Worm (Caenorhabditis elegans) whole organism, L1 larva: ENCODE results near the gene tbx-7.
A peak's percentile ranks its signal among the peaks of the same experiment; 100 is the strongest.

ENCODE experiments used
- C04F5.9 ChIP-seq: sonication (generic microtip); optimal IDR thresholded peaks from 2 replicates; lab custom pipeline; 2016; ENCODE audit warnings: missing genetic modification characterization, missing compliant biosample characterization
- C34B4.2 ChIP-seq: sonication (generic microtip); optimal IDR thresholded peaks from 2 replicates; lab custom pipeline; 2017; ENCODE audit warnings: mild to moderate bottlenecking, missing genetic modification characterization, missing compliant biosample characterization
- Y116A8C.19 ChIP-seq: sonication (generic microtip); optimal IDR thresholded peaks from 2 replicates; lab custom pipeline; 2016; ENCODE audit warnings: missing compliant biosample characterization, missing genetic modification characterization, borderline replicate concordance
- alr-1 ChIP-seq: fragments of 200-800 bp; sonication (Bioruptor generic); optimal IDR thresholded peaks from 2 replicates; lab custom pipeline; 2018; ENCODE audit warnings: borderline replicate concordance, mild to moderate bottlenecking, missing genetic modification characterization, missing compliant biosample characterization
- ama-1 ChIP-seq: fragments of 150-350 bp; optimal IDR thresholded peaks from 2 replicates; lab custom pipeline; 2014
- blmp-1 ChIP-seq: fragments of 150-350 bp; optimal IDR thresholded peaks from 2 replicates; lab custom pipeline; 2014; ENCODE audit warnings: missing biosample characterization, missing genetic modification characterization
- ceh-63 ChIP-seq: fragments of 200-800 bp; sonication (Bioruptor generic); optimal IDR thresholded peaks from 2 replicates; lab custom pipeline; 2018; ENCODE audit warnings: mild to moderate bottlenecking, missing genetic modification characterization, missing compliant biosample characterization
- ceh-88 ChIP-seq: fragments of 200-800 bp; sonication (Bioruptor generic); IDR thresholded peaks from 2 replicates; pipeline ENCODE4 v1.3.6; 2022; ENCODE audit warnings: missing genetic modification characterization, missing compliant biosample characterization
- ces-1 ChIP-seq: fragments of 150-350 bp; optimal IDR thresholded peaks from 2 replicates; lab custom pipeline; 2014; ENCODE audit warnings: missing biosample characterization, missing genetic modification reagents, missing genetic modification characterization
- dsc-1 ChIP-seq: sonication (generic microtip); optimal IDR thresholded peaks from 2 replicates; lab custom pipeline; 2016; ENCODE audit warnings: mild to moderate bottlenecking, missing genetic modification characterization, missing compliant biosample characterization
- efl-3 ChIP-seq: fragments of 200-800 bp; sonication (Bioruptor generic); optimal IDR thresholded peaks from 2 replicates; lab custom pipeline; 2018; ENCODE audit warnings: mild to moderate bottlenecking, missing genetic modification characterization, missing compliant biosample characterization
- elt-2 ChIP-seq: sonication (generic microtip); optimal IDR thresholded peaks from 2 replicates; lab custom pipeline; 2016; ENCODE audit warnings: missing genetic modification characterization, mild to moderate bottlenecking, inconsistent platforms, missing compliant biosample characterization, missing genetic modification reagents
- elt-3 ChIP-seq, 6 experiments: fragments of 150-350 bp in 1 of 6; sonication (generic microtip); optimal IDR thresholded peaks; 2 replicates each; lab custom pipeline; 2017 to 2018; ENCODE audit warnings: missing biosample characterization in 6 of 6, missing genetic modification characterization in 6 of 6, inconsistent platforms in 1 of 6
- ets-5 ChIP-seq: fragments of 200-800 bp; sonication (Bioruptor generic); IDR thresholded peaks from 2 replicates; pipeline ENCODE4 v1.3.6; 2022; ENCODE audit warnings: missing genetic modification characterization, missing compliant biosample characterization
- fkh-10 ChIP-seq: sonication (generic microtip); optimal IDR thresholded peaks from 2 replicates; lab custom pipeline; 2017; ENCODE audit warnings: missing biosample characterization, missing genetic modification reagents, missing genetic modification characterization
- fkh-4 ChIP-seq: sonication (generic microtip); optimal IDR thresholded peaks from 2 replicates; lab custom pipeline; 2016; ENCODE audit warnings: missing compliant biosample characterization, missing genetic modification characterization, borderline replicate concordance
- fkh-8 ChIP-seq: sonication (generic microtip); optimal IDR thresholded peaks from 2 replicates; lab custom pipeline; 2016; ENCODE audit warnings: mild to moderate bottlenecking, missing genetic modification characterization, missing compliant biosample characterization
- hlh-17 ChIP-seq: fragments of 200-800 bp; sonication (Bioruptor generic); optimal IDR thresholded peaks from 2 replicates; lab custom pipeline; 2018; ENCODE audit warnings: missing genetic modification characterization, mild to moderate bottlenecking, missing compliant biosample characterization, moderate library complexity, borderline replicate concordance
- jun-1 ChIP-seq: fragments of 150-350 bp; optimal IDR thresholded peaks from 2 replicates; lab custom pipeline; 2014; ENCODE audit warnings: missing biosample characterization, missing genetic modification reagents, missing genetic modification characterization
- lin-13 ChIP-seq: fragments of 150-350 bp; optimal IDR thresholded peaks from 2 replicates; lab custom pipeline; 2014; ENCODE audit warnings: missing biosample characterization, missing genetic modification reagents, missing genetic modification characterization
- lin-14 ChIP-seq: fragments of 200-800 bp; sonication (Bioruptor generic); optimal IDR thresholded peaks from 2 replicates; lab custom pipeline; 2018; ENCODE audit warnings: mild to moderate bottlenecking, missing genetic modification characterization, moderate library complexity, missing compliant biosample characterization
- lin-15B ChIP-seq: fragments of 150-350 bp; sonication (generic microtip); optimal IDR thresholded peaks from 3 replicates; lab custom pipeline; 2014; ENCODE audit warnings: missing biosample characterization, missing genetic modification characterization
- lin-35 ChIP-seq, 2 experiments: fragments of 150-350 bp; optimal IDR thresholded peaks; 2 replicates each; lab custom pipeline; 2014; ENCODE audit warnings: missing biosample characterization in 2 of 2, missing genetic modification characterization in 2 of 2, missing genetic modification reagents in 2 of 2
- lsy-2 ChIP-seq, 2 experiments: fragments of 150-350 bp; optimal IDR thresholded peaks; 2 replicates each; lab custom pipeline; 2014; ENCODE audit warnings: missing biosample characterization in 2 of 2, missing genetic modification characterization in 2 of 2
- mab-9 ChIP-seq: fragments of 200-800 bp; sonication (Bioruptor generic); IDR thresholded peaks from 2 replicates; pipeline ENCODE4 v1.3.6; 2022; ENCODE audit warnings: missing genetic modification reagents, missing genetic modification characterization, missing compliant biosample characterization
- mdl-1 ChIP-seq, 2 experiments: fragments of 150-350 bp; optimal IDR thresholded peaks; 2 replicates each; lab custom pipeline; 2014 to 2017; ENCODE audit warnings: missing biosample characterization in 2 of 2, missing genetic modification characterization in 2 of 2, inconsistent platforms in 1 of 2
- mef-2 ChIP-seq: fragments of 150-350 bp; optimal IDR thresholded peaks from 2 replicates; lab custom pipeline; 2014; ENCODE audit warnings: missing biosample characterization, missing genetic modification characterization
- mep-1 ChIP-seq: fragments of 150-350 bp; optimal IDR thresholded peaks from 2 replicates; lab custom pipeline; 2014; ENCODE audit warnings: missing biosample characterization, missing genetic modification characterization
- nhr-11 ChIP-seq: fragments of 150-350 bp; optimal IDR thresholded peaks from 2 replicates; lab custom pipeline; 2014; ENCODE audit warnings: missing biosample characterization, missing genetic modification characterization
- nhr-19 ChIP-seq: fragments of 200-800 bp; sonication (Bioruptor generic); conservative IDR thresholded peaks from 2 replicates; pipeline ENCODE4 v1.3.6; 2022; ENCODE audit warnings: missing genetic modification characterization, missing compliant biosample characterization
- nhr-237 ChIP-seq: fragments of 150-350 bp; optimal IDR thresholded peaks from 2 replicates; lab custom pipeline; 2014; ENCODE audit warnings: missing biosample characterization, missing genetic modification characterization
- nhr-28 ChIP-seq: fragments of 150-350 bp; optimal IDR thresholded peaks from 2 replicates; lab custom pipeline; 2014; ENCODE audit warnings: missing biosample characterization, missing genetic modification characterization
- nhr-71 ChIP-seq: sonication (generic microtip); optimal IDR thresholded peaks from 2 replicates; lab custom pipeline; 2016; ENCODE audit warnings: mild to moderate bottlenecking, missing genetic modification characterization, moderate library complexity, missing compliant biosample characterization
- nhr-76 ChIP-seq: sonication (generic microtip); optimal IDR thresholded peaks from 2 replicates; lab custom pipeline; 2017; ENCODE audit warnings: missing biosample characterization, missing genetic modification characterization
- nhr-77 ChIP-seq: fragments of 150-350 bp; optimal IDR thresholded peaks from 2 replicates; lab custom pipeline; 2014; ENCODE audit warnings: missing biosample characterization, missing genetic modification characterization
- nhr-84 ChIP-seq: sonication (generic microtip); optimal IDR thresholded peaks from 2 replicates; lab custom pipeline; 2017; ENCODE audit warnings: missing biosample characterization, missing genetic modification characterization
- nhr-85 ChIP-seq: sonication (generic microtip); peaks from one replicate; lab custom pipeline; 2016; ENCODE audit warnings: missing genetic modification characterization, inconsistent platforms, missing compliant biosample characterization
- pag-3 ChIP-seq: sonication (generic microtip); optimal IDR thresholded peaks from 2 replicates; lab custom pipeline; 2017; ENCODE audit warnings: missing genetic modification characterization, mild to moderate bottlenecking, missing compliant biosample characterization, antibody characterized with exemption, borderline replicate concordance; ENCODE audit not compliant: insufficient read depth
- pax-3 ChIP-seq: fragments of 200-800 bp; sonication (Bioruptor generic); optimal IDR thresholded peaks from 2 replicates; lab custom pipeline; 2018; ENCODE audit warnings: mild to moderate bottlenecking, missing genetic modification characterization, moderate library complexity, missing compliant biosample characterization
- skn-1 ChIP-seq: fragments of 150-350 bp; optimal IDR thresholded peaks from 2 replicates; lab custom pipeline; 2014; ENCODE audit warnings: missing biosample characterization, missing genetic modification characterization
- swsn-7 ChIP-seq: sonication (generic microtip); optimal IDR thresholded peaks from 2 replicates; lab custom pipeline; 2016; ENCODE audit warnings: missing genetic modification characterization, missing compliant biosample characterization
- tbx-2 ChIP-seq: sonication (generic microtip); optimal IDR thresholded peaks from 2 replicates; lab custom pipeline; 2016; ENCODE audit warnings: missing genetic modification characterization, missing compliant biosample characterization
- tlp-1 ChIP-seq: fragments of 150-350 bp; optimal IDR thresholded peaks from 2 replicates; lab custom pipeline; 2014; ENCODE audit warnings: missing biosample characterization, missing genetic modification characterization
- unc-130 ChIP-seq: fragments of 150-350 bp; optimal IDR thresholded peaks from 2 replicates; lab custom pipeline; 2017; ENCODE audit warnings: missing biosample characterization, missing genetic modification characterization, inconsistent platforms
- unc-30 ChIP-seq: sonication (generic microtip); optimal IDR thresholded peaks from 2 replicates; lab custom pipeline; 2017; ENCODE audit warnings: missing biosample characterization, missing genetic modification characterization
- unc-86 ChIP-seq: sonication (generic microtip); optimal IDR thresholded peaks from 2 replicates; lab custom pipeline; 2016; ENCODE audit warnings: missing genetic modification characterization, missing compliant biosample characterization
- unc-98 ChIP-seq: fragments of 200-800 bp; sonication (Bioruptor generic); IDR thresholded peaks from 2 replicates; pipeline ENCODE4 v1.3.6; 2022; ENCODE audit warnings: missing genetic modification characterization, missing compliant biosample characterization
- xbp-1 ChIP-seq: sonication (generic microtip); optimal IDR thresholded peaks from 2 replicates; lab custom pipeline; 2016; ENCODE audit warnings: missing genetic modification characterization, missing compliant biosample characterization
- zag-1 ChIP-seq: fragments of 150-350 bp; optimal IDR thresholded peaks from 2 replicates; lab custom pipeline; 2014; ENCODE audit warnings: missing biosample characterization, missing genetic modification characterization
- ztf-11 ChIP-seq, 2 experiments: sonication (generic microtip); optimal IDR thresholded peaks; 2 replicates each; lab custom pipeline; 2016 to 2017; ENCODE audit warnings: missing genetic modification characterization in 2 of 2, missing biosample characterization in 1 of 2, missing compliant biosample characterization in 1 of 2
- ztf-4 ChIP-seq: fragments of 150-350 bp; optimal IDR thresholded peaks from 2 replicates; lab custom pipeline; 2014; ENCODE audit warnings: missing biosample characterization, missing genetic modification characterization

Gene tbx-7

DNA sequence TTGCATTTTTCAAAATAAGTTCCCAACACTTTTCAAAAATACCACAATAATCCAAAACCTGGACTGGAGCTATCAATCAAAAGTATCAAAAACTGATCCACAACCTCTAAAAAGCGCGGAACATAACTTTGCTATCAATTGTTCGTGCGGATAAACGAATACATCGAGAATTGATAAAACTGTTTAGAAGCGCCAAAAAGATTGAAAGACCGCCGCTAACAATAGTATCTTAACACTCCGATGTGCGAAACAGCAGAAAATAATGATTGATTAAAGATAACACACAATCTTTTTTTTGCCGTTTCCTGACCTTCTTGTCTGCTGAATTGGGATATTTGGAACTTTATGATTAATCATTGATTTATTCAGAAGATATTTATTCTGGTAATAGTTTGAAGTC, at the start of gene tbx-7:
Gene tbx-7 (minus strand): TSS at position 101 of the 400 bp plus-strand sequence.
- TF ChIP-seq blmp-1 (tag; lab: Kevin White, UChicago) (no peak), efl-3 (GFP tag; lab: Kevin White, UChicago) (no peak), skn-1 (tag; lab: Kevin White, UChicago) (no peak), mdl-1 (tag; optimal IDR thresholded peaks at IDR 0.05; lab: Kevin White, UChicago) (no peak), xbp-1 (no peak), lin-14 (no peak), tlp-1 (tag; lab: Kevin White, UChicago) (no peak), mef-2 (no peak)

DNA sequence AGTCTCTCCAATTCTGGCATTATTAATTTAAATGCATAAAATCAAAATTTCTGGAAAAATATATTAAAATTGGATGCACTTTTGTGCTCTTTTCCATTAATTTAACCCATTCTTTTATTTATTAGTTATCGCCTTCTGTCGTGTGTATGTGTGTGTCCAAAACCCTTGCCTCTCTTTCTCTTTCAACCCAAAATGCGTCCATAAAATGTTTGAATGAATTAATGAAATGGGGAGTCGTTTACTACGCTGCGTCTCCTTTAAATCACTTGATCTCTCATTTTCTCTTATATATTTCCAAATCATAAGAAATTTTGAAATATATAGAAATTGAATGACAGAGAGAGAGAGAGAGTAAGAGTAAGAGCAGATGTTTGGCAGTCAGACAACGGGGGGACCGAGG, 49.6 kb upstream of the tbx-7 start:
- TF ChIP-seq lin-15B (tag; lab: Kevin White, UChicago): no peak
- TF ChIP-seq lin-14: peak; percentile 50
- TF ChIP-seq nhr-11 (tag; lab: Kevin White, UChicago): no peak
- no peak for TF ChIP-seq efl-3 (GFP tag; lab: Kevin White, UChicago)
- no peak for TF ChIP-seq jun-1
- no peak for TF ChIP-seq tlp-1 (tag; lab: Kevin White, UChicago)
- TF ChIP-seq unc-98 (GFP tag; lab: Robert Waterston, UW): no peak
- TF ChIP-seq mep-1 (tag; lab: Kevin White, UChicago): peak; percentile 44
- TF ChIP-seq ama-1 (lab: Kevin White, UChicago): no peak
- no peak for TF ChIP-seq ces-1
- peak; percentile 27 for TF ChIP-seq nhr-85 (tag; lab: Kevin White, UChicago)
- no peak for TF ChIP-seq pag-3 (tag; lab: Kevin White, UChicago)
- TF ChIP-seq ztf-11 (tag; optimal IDR thresholded peaks at IDR 0.05; lab: Kevin White, UChicago): no peak
- TF ChIP-seq lin-13: no peak
- no peak for TF ChIP-seq nhr-19 (GFP tag; lab: Robert Waterston, UW)
- TF ChIP-seq elt-3 (tag; optimal IDR thresholded peaks at IDR 0.05; lab: Kevin White, UChicago): no peak
- peak; percentile 12 for TF ChIP-seq dsc-1
- TF ChIP-seq blmp-1 (tag; lab: Kevin White, UChicago): peak; percentile 14
- no peak for TF ChIP-seq swsn-7 (tag; lab: Kevin White, UChicago)
- no peak for TF ChIP-seq C34B4.2 (tag; lab: Kevin White, UChicago)
- TF ChIP-seq skn-1 (tag; lab: Kevin White, UChicago): peak; percentile 44
- TF ChIP-seq zag-1: no peak
- peak in 1 of 2 experiments; percentile 14 for TF ChIP-seq lsy-2 (tag; optimal IDR thresholded peaks at IDR 0.05; lab: Kevin White, UChicago)
- no peak for TF ChIP-seq elt-2 (tag; lab: Kevin White, UChicago)
- TF ChIP-seq ztf-4 (tag; lab: Kevin White, UChicago): no peak
- no peak for TF ChIP-seq nhr-237 (tag; lab: Kevin White, UChicago)
- no peak for TF ChIP-seq fkh-10 (GFP tag; lab: Kevin White, UChicago)
- no peak for TF ChIP-seq alr-1 (tag; lab: Kevin White, UChicago)
- no peak for TF ChIP-seq ceh-88 (GFP tag; lab: Robert Waterston, UW)
- TF ChIP-seq tbx-2 (tag; lab: Kevin White, UChicago): no peak
- no peak for TF ChIP-seq ceh-63 (GFP tag; lab: Kevin White, UChicago)
- peak; percentile 12 for TF ChIP-seq unc-86 (tag; lab: Kevin White, UChicago)
- no peak for TF ChIP-seq hlh-17
- TF ChIP-seq nhr-71 (tag; lab: Kevin White, UChicago): peak; percentile 19
- TF ChIP-seq pax-3 (tag; lab: Kevin White, UChicago): no peak
- no peak for TF ChIP-seq fkh-4 (tag; lab: Kevin White, UChicago)
- TF ChIP-seq nhr-77: no peak
- no peak for TF ChIP-seq fkh-8 (tag; lab: Kevin White, UChicago)
- TF ChIP-seq Y116A8C.19 (tag; lab: Kevin White, UChicago): no peak
- no peak for TF ChIP-seq nhr-84 (tag; lab: Kevin White, UChicago)
- TF ChIP-seq ets-5 (GFP tag; lab: Robert Waterston, UW): no peak
- no peak for TF ChIP-seq mef-2
- no peak for TF ChIP-seq unc-130 (tag; lab: Kevin White, UChicago)
- no peak for TF ChIP-seq lin-35 (GFP tag; optimal IDR thresholded peaks at IDR 0.05; lab: Kevin White, UChicago)
- TF ChIP-seq C04F5.9: no peak
- no peak for TF ChIP-seq unc-30 (tag; lab: Kevin White, UChicago)
- TF ChIP-seq mab-9 (GFP tag; lab: Robert Waterston, UW): no peak
- TF ChIP-seq nhr-76 (tag; lab: Kevin White, UChicago): no peak
- TF ChIP-seq nhr-28: no peak
